Worm (Caenorhabditis elegans) whole organism, L3 larva: ENCODE measurements around the gene fbxa-165.

ENCODE experiments used
- ceh-9 ChIP-seq: sonication (generic microtip); optimal IDR thresholded peaks from 2 replicates; lab custom pipeline; 2018; ENCODE audit warnings: missing biosample characterization, missing genetic modification characterization
- elt-1 ChIP-seq: fragments of 150-350 bp; optimal IDR thresholded peaks from 2 replicates; lab custom pipeline; 2014; ENCODE audit warnings: missing biosample characterization, missing genetic modification characterization
- snpc-4 ChIP-seq: fragments of 150-350 bp; optimal IDR thresholded peaks from 2 replicates; lab custom pipeline; 2014; ENCODE audit warnings: missing biosample characterization, missing genetic modification characterization
- tbx-2 ChIP-seq: sonication (generic microtip); optimal IDR thresholded peaks from 2 replicates; lab custom pipeline; 2016; ENCODE audit warnings: mild to moderate bottlenecking, missing genetic modification characterization, missing compliant biosample characterization
- unc-39 ChIP-seq: sonication (generic microtip); optimal IDR thresholded peaks from 4 replicates; lab custom pipeline; 2017; ENCODE audit warnings: missing biosample characterization, missing genetic modification characterization

DNA sequence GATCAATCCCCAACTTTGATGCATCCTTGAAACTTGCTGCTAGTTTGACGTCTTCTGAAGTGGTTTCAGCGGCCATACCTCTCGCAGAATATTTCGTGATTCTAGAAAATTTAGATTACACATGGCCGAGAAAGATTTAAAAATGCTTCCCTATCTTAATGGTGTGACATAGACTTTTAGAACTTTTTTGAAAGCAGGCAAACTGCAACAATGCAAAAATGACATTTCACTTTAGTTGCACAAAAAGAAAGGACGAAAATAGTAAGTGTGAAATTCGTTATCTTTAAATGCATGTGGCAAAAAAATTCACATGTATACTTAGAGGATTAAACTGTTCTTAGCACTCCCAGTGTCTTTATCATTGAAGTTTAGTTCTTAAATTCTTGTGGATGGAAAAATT lies 40.9 kb upstream of the fbxa-165 start, which contains the start of gene ZC204.12:
- TF ChIP-seq elt-1 (no peak), snpc-4 (tag; lab: Kevin White, UChicago) (no peak), tbx-2 (tag; lab: Kevin White, UChicago) (no peak), unc-39 (tag; lab: Kevin White, UChicago) (no peak), ceh-9 (no peak)
